Fruit fly (Drosophila melanogaster) whole organism, wandering third instar larva: ENCODE measurements around the gene Agpat2.

Source experiments
- Dfd ChIP-seq: fragments of >200 bp; optimal IDR thresholded peaks from 2 replicates; lab custom pipeline; 2017; ENCODE audit warnings: missing biosample characterization, missing genetic modification characterization
- Myc ChIP-seq: fragments of >200 bp; optimal IDR thresholded peaks from 2 replicates; lab custom pipeline; 2017
- N ChIP-seq: fragments of >200 bp; optimal IDR thresholded peaks from 2 replicates; lab custom pipeline; 2018; ENCODE audit warnings: missing biosample characterization, missing external identifiers, missing genetic modification characterization
- Vsx2 ChIP-seq: fragments of 200-300, 225-300 bp; sonication (Bioruptor generic); optimal IDR thresholded peaks from 2 replicates; lab custom pipeline; 2018; ENCODE audit warnings: missing biosample characterization, missing genetic modification characterization; ENCODE audit not compliant: partially characterized antibody
- br ChIP-seq: fragments of 200-800 bp; sonication (Bioruptor generic); optimal IDR thresholded peaks from 2 replicates; lab custom pipeline; 2016; ENCODE audit warnings: missing biosample characterization, missing genetic modification characterization
- h ChIP-seq: fragments of 200-800 bp; sonication (Bioruptor generic); optimal IDR thresholded peaks from 3 replicates; lab custom pipeline; 2016; ENCODE audit warnings: missing biosample characterization, mild to moderate bottlenecking, missing genetic modification characterization
- lola ChIP-seq: fragments of >200 bp; optimal IDR thresholded peaks from 2 replicates; lab custom pipeline; 2017; ENCODE audit warnings: missing biosample characterization, missing genetic modification characterization
- pan ChIP-seq: fragments of >200 bp; optimal IDR thresholded peaks from 2 replicates; lab custom pipeline; 2017
- psq ChIP-seq: fragments of 200-800 bp; sonication (Bioruptor generic); optimal IDR thresholded peaks from 3 replicates; lab custom pipeline; 2017; ENCODE audit warnings: missing biosample characterization, mild to moderate bottlenecking, missing genetic modification characterization, moderate library complexity
- sage ChIP-seq: fragments of 200-800 bp; sonication (Bioruptor generic); optimal IDR thresholded peaks from 2 replicates; lab custom pipeline; 2016; ENCODE audit warnings: missing biosample characterization, mild to moderate bottlenecking, missing genetic modification characterization
- sv ChIP-seq: fragments of 200-800 bp; sonication (Bioruptor generic); optimal IDR thresholded peaks from 3 replicates; lab custom pipeline; 2016; ENCODE audit warnings: missing biosample characterization, missing genetic modification characterization
- usp ChIP-seq: fragments of >200 bp; optimal IDR thresholded peaks from 2 replicates; lab custom pipeline; 2017; ENCODE audit warnings: missing biosample characterization, missing genetic modification characterization

- TF ChIP-seq Myc (no peak), lola (GFP tag; lab: Kevin White, UChicago) (no peak), N (GFP tag; lab: Kevin White, UChicago) (no peak), sv (GFP tag; lab: Kevin White, UChicago) (no peak), br (GFP tag; lab: Kevin White, UChicago) (no peak), psq (GFP tag; lab: Kevin White, UChicago) (no peak), Dfd (no peak), h (no peak), Vsx2 (GFP tag; lab: Kevin White, UChicago) (no peak), usp (GFP tag; lab: Kevin White, UChicago) (no peak), sage (no peak), pan (no peak)
Measured at dm6 chr2L:8496269-8496668, 32.5 kb upstream of the Agpat2 start, which contains the start of gene Bace.
